Worm (Caenorhabditis elegans): Measurements from ENCODE around the gene cwp-3.

Gene cwp-3

DNA sequence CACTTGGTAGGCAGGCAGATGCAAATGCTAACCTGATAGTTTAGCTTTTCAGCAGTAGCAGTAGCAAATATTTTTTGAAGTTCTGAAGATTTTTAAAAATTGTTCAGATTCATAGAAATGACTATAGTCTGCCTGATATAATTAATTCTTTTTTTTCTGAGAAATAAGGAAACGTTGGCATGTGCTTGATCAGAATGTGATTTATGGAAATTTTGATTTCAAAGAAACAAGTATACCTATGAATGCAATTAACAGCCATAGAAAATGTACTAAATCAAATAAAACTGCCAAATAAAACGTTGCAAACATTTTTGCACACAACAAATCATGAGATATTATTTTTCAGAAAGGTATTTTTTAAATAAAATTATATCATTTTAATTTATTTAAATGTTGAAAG is 28.0 kb downstream of the cwp-3 start (continued):
- TF ChIP-seq aha-1 (tag; optimal IDR thresholded peaks at IDR 0.05) (no peak), vab-15 (tag; optimal IDR thresholded peaks at IDR 0.05) (no peak), zag-1 (tag; optimal IDR thresholded peaks at IDR 0.05) (no peak), hpl-2 (GFP tag; optimal IDR thresholded peaks at IDR 0.05) (no peak), lin-35 (GFP tag; optimal IDR thresholded peaks at IDR 0.05) (no peak), nhr-84 (tag; optimal IDR thresholded peaks at IDR 0.05) (no peak), blmp-1 (tag; optimal IDR thresholded peaks at IDR 0.05) (no peak), egl-13 (tag; optimal IDR thresholded peaks at IDR 0.05) (no peak), fkh-8 (tag; optimal IDR thresholded peaks at IDR 0.05) (peak; percentile 58), nhr-11 (tag; optimal IDR thresholded peaks at IDR 0.05) (peak; percentile 68), C16A3.4 (tag; optimal IDR thresholded peaks at IDR 0.05) (no peak), hlh-17 (GFP tag; optimal IDR thresholded peaks at IDR 0.05; ENCODE audit: borderline replicate concordance) (no peak), pqm-1 (tag; optimal IDR thresholded peaks at IDR 0.05) (no peak)

DNA sequence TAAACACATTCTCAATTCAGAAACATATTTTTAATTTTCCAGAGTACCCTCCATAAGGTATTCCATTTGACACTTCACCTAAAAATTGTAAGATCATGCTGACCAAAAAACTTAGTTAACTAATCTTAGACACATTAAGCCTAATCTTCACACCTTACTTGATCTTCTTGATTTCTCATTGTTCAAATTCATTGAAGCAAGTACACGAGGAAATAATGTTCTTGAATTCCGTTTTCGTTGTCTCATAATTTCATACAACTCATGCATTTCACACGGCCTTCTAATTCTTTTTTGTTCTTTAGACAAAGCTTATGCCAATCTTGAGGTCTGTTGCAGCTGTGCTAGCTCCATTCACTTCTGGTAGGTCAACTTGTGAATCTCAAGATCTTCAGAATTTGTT is 29.4 kb downstream of the cwp-3 start, which contains the start of gene srd-33:
TSS of gene srd-33 (plus strand) at position 301 of the 400 bp plus-strand sequence.
- TF ChIP-seq pqm-1 (tag; optimal IDR thresholded peaks at IDR 0.05): no peak
- no peak for TF ChIP-seq mdl-1 (tag; optimal IDR thresholded peaks at IDR 0.05)

DNA sequence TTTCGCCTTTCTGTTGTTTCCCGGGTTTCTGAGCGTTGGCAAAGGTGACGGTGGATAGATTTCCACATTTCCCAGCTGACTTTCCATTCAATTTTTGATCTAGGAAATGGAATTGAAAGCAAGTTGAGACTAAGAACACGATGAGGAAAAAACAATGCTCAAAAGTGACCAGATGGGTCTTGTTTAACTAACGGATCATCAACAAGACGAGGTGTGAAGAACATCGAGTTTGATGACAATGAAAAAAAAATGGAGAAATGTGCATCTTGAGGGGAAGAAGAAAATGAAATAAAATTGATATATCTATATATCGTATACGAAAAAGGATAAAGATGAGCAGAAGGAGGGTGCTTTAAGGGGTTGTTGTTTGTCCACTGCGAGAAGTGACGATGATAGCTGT is 35.0 kb downstream of the cwp-3 start, which contains the start of gene T19H12.6:
TSS of gene T19H12.6 (minus strand) at position 101 of the 400 bp plus-strand sequence.
- TF ChIP-seq nhr-20 (tag; optimal IDR thresholded peaks at IDR 0.05) (no peak), F16B12.6 (tag; optimal IDR thresholded peaks at IDR 0.05) (no peak)

DNA sequence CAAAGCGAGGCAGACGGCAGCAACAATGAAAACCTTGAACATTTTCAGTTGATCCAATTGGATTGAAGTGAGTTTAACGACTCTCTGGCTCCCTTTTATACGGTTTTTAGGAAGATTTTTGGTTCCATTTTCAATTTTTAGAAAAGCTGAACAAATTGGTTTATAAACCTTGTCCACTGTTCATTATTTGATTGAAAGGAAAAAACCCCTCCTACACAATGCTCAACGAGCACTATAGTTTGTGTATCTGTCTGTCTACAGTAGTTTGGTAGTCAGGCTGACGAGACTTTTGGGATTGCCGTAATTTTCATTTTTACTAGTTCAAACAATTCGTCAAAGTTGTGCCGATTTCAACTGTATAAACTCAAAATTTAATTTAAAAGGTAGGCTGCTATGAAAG is 36.6 kb downstream of the cwp-3 start, which contains the start of gene T19H12.15:
TSS of gene T19H12.15 (minus strand) at position 101 of the 400 bp plus-strand sequence.
- no peak for TF ChIP-seq efl-3 (GFP tag; optimal IDR thresholded peaks at IDR 0.05)
- no peak for TF ChIP-seq swsn-7 (tag; optimal IDR thresholded peaks at IDR 0.05)

DNA sequence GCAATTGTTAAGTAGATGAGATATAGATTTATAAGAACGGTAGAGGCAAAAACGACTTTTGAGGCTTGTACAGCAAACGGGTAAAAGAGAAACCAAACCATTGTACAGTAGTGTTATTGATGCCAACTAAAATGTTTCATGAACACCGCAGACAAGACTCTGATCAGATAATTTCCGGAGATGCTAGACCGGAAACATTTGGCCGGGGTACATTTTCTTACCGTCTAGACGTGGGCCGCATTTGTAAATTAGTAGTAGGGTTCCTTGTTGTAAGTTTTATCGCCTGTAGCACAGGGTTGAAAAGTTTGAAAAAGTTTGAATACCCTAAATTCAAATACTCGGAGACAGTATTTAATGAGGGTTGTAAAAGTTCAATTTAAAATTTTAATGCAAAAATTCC is 38.7 kb downstream of the cwp-3 start, which contains the start of gene str-32:
TSS of gene str-32 (minus strand) at position 101 of the 400 bp plus-strand sequence.
- TF ChIP-seq jun-1 (tag; optimal IDR thresholded peaks at IDR 0.05) (no peak), ceh-90 (tag; optimal IDR thresholded peaks at IDR 0.05) (no peak), elt-3 (tag; optimal IDR thresholded peaks at IDR 0.05) (no peak), mep-1 (tag; optimal IDR thresholded peaks at IDR 0.05) (no peak), unc-30 (tag; optimal IDR thresholded peaks at IDR 0.05) (no peak), ceh-82 (tag; optimal IDR thresholded peaks at IDR 0.05) (no peak), nhr-11 (tag; optimal IDR thresholded peaks at IDR 0.05) (no peak), Y116A8C.19 (tag; optimal IDR thresholded peaks at IDR 0.05; ENCODE audit: borderline replicate concordance) (no peak), fkh-8 (tag; optimal IDR thresholded peaks at IDR 0.05) (no peak), egl-27 (tag; optimal IDR thresholded peaks at IDR 0.05) (no peak)

DNA sequence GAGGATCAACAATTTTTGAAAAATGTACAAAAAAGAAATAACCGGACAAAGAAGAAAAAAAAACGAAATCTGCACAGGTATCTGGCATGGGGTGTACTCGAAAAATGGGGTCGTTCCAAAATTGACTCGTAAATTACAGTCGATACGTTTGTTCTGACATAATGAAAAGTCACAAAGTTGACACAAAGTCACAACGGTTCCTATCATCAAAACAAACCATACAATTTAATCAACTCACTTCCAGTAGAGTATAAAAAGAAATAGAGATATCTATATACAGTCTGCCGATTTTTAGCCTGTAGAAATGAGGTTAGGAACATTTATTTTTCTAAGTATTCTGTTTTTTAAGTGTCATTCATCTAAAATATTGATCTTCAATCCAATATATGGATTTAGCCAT is 41.9 kb downstream of the cwp-3 start, which contains the start of gene T19H12.12:
TSS of gene T19H12.12 (plus strand) at position 301 of the 400 bp plus-strand sequence.
- TF ChIP-seq vab-15 (tag; optimal IDR thresholded peaks at IDR 0.05): no peak
- no peak for TF ChIP-seq nhr-77 (tag; optimal IDR thresholded peaks at IDR 0.05)
- TF ChIP-seq ztf-4 (tag; optimal IDR thresholded peaks at IDR 0.05): no peak
- TF ChIP-seq dsc-1 (tag; optimal IDR thresholded peaks at IDR 0.05): no peak

ce11 chrV:4885372-4885771 is 42.7 kb downstream of the cwp-3 start, which contains the start of gene T19H12.3:
T19H12.3 (plus strand) TSS chrV:4885672.
- no peak for TF ChIP-seq pqm-1 (tag; optimal IDR thresholded peaks at IDR 0.05)
- no peak for TF ChIP-seq alr-1 (tag; optimal IDR thresholded peaks at IDR 0.05; ENCODE audit: borderline replicate concordance)
- TF ChIP-seq ceh-63 (GFP tag; optimal IDR thresholded peaks at IDR 0.05): no peak
- TF ChIP-seq fkh-10 (GFP tag; optimal IDR thresholded peaks at IDR 0.05): no peak
- TF ChIP-seq hlh-4 (tag; optimal IDR thresholded peaks at IDR 0.05): no peak
- no peak for TF ChIP-seq efl-1 (optimal IDR thresholded peaks at IDR 0.05)
- no peak for TF ChIP-seq efl-1 (GFP tag; optimal IDR thresholded peaks at IDR 0.05 in 1 of 2)
- TF ChIP-seq aha-1 (tag; optimal IDR thresholded peaks at IDR 0.05): no peak
- no peak for TF ChIP-seq pax-3 (tag; optimal IDR thresholded peaks at IDR 0.05)
- no peak for TF ChIP-seq dsc-1 (tag; optimal IDR thresholded peaks at IDR 0.05)
- no peak for TF ChIP-seq hlh-17 (GFP tag; optimal IDR thresholded peaks at IDR 0.05; ENCODE audit: borderline replicate concordance)
- no peak for TF ChIP-seq pag-3 (tag; optimal IDR thresholded peaks at IDR 0.05; ENCODE audit: borderline replicate concordance, insufficient read depth)
- TF ChIP-seq Y116A8C.19 (tag; optimal IDR thresholded peaks at IDR 0.05; ENCODE audit: borderline replicate concordance): no peak
- no peak for TF ChIP-seq fkh-4 (tag; optimal IDR thresholded peaks at IDR 0.05; ENCODE audit: borderline replicate concordance)
- TF ChIP-seq F16B12.6 (tag; optimal IDR thresholded peaks at IDR 0.05): no peak
- TF ChIP-seq mef-2 (tag; optimal IDR thresholded peaks at IDR 0.05): no peak
- TF ChIP-seq isw-1 (GFP tag; IDR thresholded peaks at IDR 0.05): no peak
- TF ChIP-seq tlp-1 (tag; optimal IDR thresholded peaks at IDR 0.05): no peak
- TF ChIP-seq ceh-82 (tag; optimal IDR thresholded peaks at IDR 0.05): no peak

All from whole organism, L1 larva.